Worm (Caenorhabditis elegans) whole organism, midembryonic: Measurements from ENCODE around the gene sir-2.3.

Source experiments
- T22C8.4 ChIP-seq: fragments of 200-800 bp; sonication (Bioruptor generic); IDR thresholded peaks from 2 replicates; pipeline ENCODE4 v1.3.6; 2022; ENCODE audit warnings: missing genetic modification characterization, missing compliant biosample characterization
- cog-1 ChIP-seq: sonication (generic microtip); optimal IDR thresholded peaks from 2 replicates; lab custom pipeline; 2016; ENCODE audit warnings: missing genetic modification characterization, missing compliant biosample characterization
- flt-1 ChIP-seq: fragments of 200-800 bp; sonication (Bioruptor generic); IDR thresholded peaks from 2 replicates; pipeline ENCODE4 v1.3.6; 2022; ENCODE audit warnings: missing genetic modification characterization, missing compliant biosample characterization
- klf-2 ChIP-seq: fragments of 200-800 bp; sonication (Bioruptor generic); conservative IDR thresholded peaks from 2 replicates; pipeline ENCODE4 v1.3.6; 2022; ENCODE audit warnings: missing genetic modification reagents, missing genetic modification characterization, missing compliant biosample characterization
- med-1 ChIP-seq: sonication (generic microtip); optimal IDR thresholded peaks from 2 replicates; lab custom pipeline; 2017; ENCODE audit warnings: missing genetic modification characterization, mild to moderate bottlenecking, missing compliant biosample characterization, antibody characterized with exemption, missing genetic modification reagents; ENCODE audit not compliant: insufficient read depth
- ref-1 ChIP-seq: fragments of 200-800 bp; sonication (Bioruptor generic); conservative IDR thresholded peaks from 2 replicates; pipeline ENCODE4 v1.3.6; 2022; ENCODE audit warnings: missing genetic modification reagents, missing genetic modification characterization, missing compliant biosample characterization
- tab-1 ChIP-seq: fragments of 200-800 bp; sonication (Bioruptor generic); IDR thresholded peaks from 2 replicates; pipeline ENCODE4 v1.3.6; 2022; ENCODE audit warnings: missing genetic modification characterization, missing compliant biosample characterization
- ztf-23 ChIP-seq: fragments of 200-800 bp; sonication (Bioruptor generic); IDR thresholded peaks from 2 replicates; pipeline ENCODE4 v1.3.6; 2022; ENCODE audit warnings: missing genetic modification reagents, missing genetic modification characterization, missing compliant biosample characterization
- ztf-29 ChIP-seq: fragments of 200-800 bp; sonication (Bioruptor generic); IDR thresholded peaks from 2 replicates; pipeline ENCODE4 v1.3.6; 2022; ENCODE audit warnings: missing genetic modification reagents, missing genetic modification characterization, missing compliant biosample characterization

Gene sir-2.3

DNA sequence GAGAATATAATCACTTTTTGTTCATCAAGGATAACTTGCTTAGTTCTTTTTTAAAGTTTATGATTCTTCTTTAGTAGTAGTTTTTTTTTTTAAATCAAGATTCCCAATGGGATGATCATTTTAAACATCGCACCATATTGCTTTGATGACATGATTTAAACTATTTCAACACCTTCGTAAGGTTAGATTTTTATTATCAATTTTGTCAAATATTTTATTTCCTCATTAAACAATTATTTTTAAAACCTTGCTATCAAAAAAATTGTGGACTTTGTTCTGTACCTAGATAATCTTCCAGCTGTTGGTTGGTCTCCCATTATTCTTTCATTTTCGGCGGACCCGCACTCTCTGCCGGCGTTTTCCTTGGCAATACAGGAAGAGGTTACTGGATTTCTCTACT is at the start of gene sir-2.3:
Gene sir-2.3 (plus strand): TSS at position 301 of the 400 bp plus-strand sequence.
- TF ChIP-seq ztf-23 (no peak), flt-1 (no peak), ref-1 (GFP tag; lab: Robert Waterston, UW) (no peak), tab-1 (no peak), med-1 (GFP tag; lab: Kevin White, UChicago) (no peak), cog-1 (no peak), T22C8.4 (no peak), ztf-29 (GFP tag; lab: Robert Waterston, UW) (no peak), klf-2 (GFP tag; lab: Robert Waterston, UW) (no peak)

ce11 chrX:13283462-13283861 is 48.0 kb upstream of the sir-2.3 start:
- TF ChIP-seq ztf-23 (no peak), T22C8.4 (no peak), flt-1 (peak; percentile 53; the same call in 1 of the 2 replicates), cog-1 (no peak), ztf-29 (GFP tag; lab: Robert Waterston, UW) (no peak), tab-1 (no peak), med-1 (GFP tag; lab: Kevin White, UChicago) (no peak), ref-1 (GFP tag; lab: Robert Waterston, UW) (no peak), klf-2 (GFP tag; lab: Robert Waterston, UW) (no peak)

ce11 chrX:13284091-13284490 is 47.4 kb upstream of the sir-2.3 start, which contains the start of gene cyp-14A4:
Gene cyp-14A4, minus strand, starts transcription at chrX:13284197.
- TF ChIP-seq tab-1, result no peak
- TF ChIP-seq med-1 (GFP tag; lab: Kevin White, UChicago), result no peak
- TF ChIP-seq ztf-23, result no peak
- no peak for TF ChIP-seq ztf-29 (GFP tag; lab: Robert Waterston, UW)
- no peak for TF ChIP-seq cog-1
- TF ChIP-seq flt-1, result no peak
- no peak for TF ChIP-seq ref-1 (GFP tag; lab: Robert Waterston, UW)
- TF ChIP-seq T22C8.4, result no peak
- TF ChIP-seq klf-2 (GFP tag; lab: Robert Waterston, UW), result no peak

ce11 chrX:13284618-13285017 is 46.9 kb upstream of the sir-2.3 start:
- TF ChIP-seq flt-1 (0 out of 2 replicates have a peak, but pooled peaks have one; percentile 45), med-1 (GFP tag; lab: Kevin White, UChicago) (no peak)

DNA sequence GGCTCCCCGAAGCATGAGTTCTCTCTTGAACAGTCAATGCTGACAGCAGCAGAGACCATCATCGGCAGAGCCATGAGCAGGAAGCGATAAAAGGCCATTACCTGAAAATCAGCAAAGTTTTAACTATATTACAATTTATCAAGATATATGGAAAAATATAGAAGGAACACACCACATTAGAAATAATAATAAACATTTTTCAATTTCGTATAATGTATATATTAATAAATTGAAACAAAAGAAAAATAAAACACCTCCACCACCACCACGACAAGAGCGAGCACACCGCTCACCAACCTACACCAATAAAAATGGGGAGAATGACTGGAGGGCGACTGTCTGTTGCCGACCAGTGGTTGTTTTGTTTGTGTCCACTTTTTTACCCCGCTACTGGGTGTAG is 45.0 kb upstream of the sir-2.3 start, which contains the start of gene R04D3.2:
Gene R04D3.2 (minus strand): TSS at position 101 of the 400 bp plus-strand sequence.
- TF ChIP-seq med-1 (GFP tag; lab: Kevin White, UChicago), result no peak
- TF ChIP-seq tab-1, result no peak
- no peak for TF ChIP-seq ztf-23
- TF ChIP-seq ref-1 (GFP tag; lab: Robert Waterston, UW), result no peak
- TF ChIP-seq ztf-29 (GFP tag; lab: Robert Waterston, UW), result no peak
- no peak for TF ChIP-seq klf-2 (GFP tag; lab: Robert Waterston, UW)
- no peak for TF ChIP-seq T22C8.4
- TF ChIP-seq cog-1, result no peak
- no peak for TF ChIP-seq flt-1

- TF ChIP-seq ref-1 (GFP tag; lab: Robert Waterston, UW) (no peak), klf-2 (GFP tag; lab: Robert Waterston, UW) (no peak), cog-1 (no peak), tab-1 (no peak), T22C8.4 (no peak), flt-1 (no peak), ztf-23 (no peak), ztf-29 (GFP tag; lab: Robert Waterston, UW) (no peak), med-1 (GFP tag; lab: Kevin White, UChicago) (no peak)
Observed at ce11 chrX:13288715-13289114, 42.8 kb upstream of the sir-2.3 start, which contains the start of gene R04D3.4. Gene R04D3.4, minus strand, starts transcription at chrX:13288815.

- TF ChIP-seq ztf-23 (no peak), med-1 (GFP tag; lab: Kevin White, UChicago) (no peak), klf-2 (GFP tag; lab: Robert Waterston, UW) (no peak), ref-1 (GFP tag; lab: Robert Waterston, UW) (no peak), T22C8.4 (no peak), flt-1 (no peak), ztf-29 (GFP tag; lab: Robert Waterston, UW) (no peak), cog-1 (no peak), tab-1 (no peak)
Observed at ce11 chrX:13290531-13290930, 41.0 kb upstream of the sir-2.3 start, which contains the start of gene R04D3.3. Gene R04D3.3, minus strand, starts transcription at chrX:13290631.

DNA sequence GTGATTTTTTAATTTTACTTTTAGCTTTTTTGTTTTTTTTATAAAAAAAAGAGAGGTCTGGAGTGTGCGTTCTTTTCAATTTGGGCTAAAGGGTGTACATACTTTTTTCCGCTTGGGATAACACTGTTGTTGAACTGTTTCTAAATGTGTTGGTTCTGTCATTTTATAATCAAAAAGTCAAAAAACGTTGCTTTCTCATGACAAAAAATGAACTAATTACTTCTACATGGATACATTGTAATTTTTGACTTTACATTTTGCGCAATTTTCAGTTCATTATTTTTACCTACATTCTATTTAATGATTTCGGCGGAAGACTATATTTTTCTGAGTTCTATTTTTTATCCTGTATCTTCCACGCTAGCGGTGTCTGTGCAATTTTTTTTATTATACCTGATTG is 40.0 kb upstream of the sir-2.3 start, which contains the start of gene srd-38:
Gene srd-38 (plus strand): TSS at position 301 of the 400 bp plus-strand sequence.
- TF ChIP-seq klf-2 (GFP tag; lab: Robert Waterston, UW), result no peak
- no peak for TF ChIP-seq ztf-29 (GFP tag; lab: Robert Waterston, UW)
- no peak for TF ChIP-seq T22C8.4
- TF ChIP-seq flt-1, result no peak
- no peak for TF ChIP-seq tab-1
- no peak for TF ChIP-seq ztf-23
- TF ChIP-seq ref-1 (GFP tag; lab: Robert Waterston, UW), result no peak
- no peak for TF ChIP-seq cog-1
- no peak for TF ChIP-seq med-1 (GFP tag; lab: Kevin White, UChicago)

ce11 chrX:13293023-13293422 is 38.5 kb upstream of the sir-2.3 start:
- TF ChIP-seq ztf-23 (no peak), cog-1 (no peak), tab-1 (no peak), med-1 (GFP tag; lab: Kevin White, UChicago) (no peak), flt-1 (no peak), T22C8.4 (no peak), ztf-29 (GFP tag; lab: Robert Waterston, UW) (no peak), ref-1 (GFP tag; lab: Robert Waterston, UW) (no peak), klf-2 (GFP tag; lab: Robert Waterston, UW) (no peak)

- TF ChIP-seq med-1 (GFP tag; lab: Kevin White, UChicago), result no peak
- TF ChIP-seq cog-1, result no peak
- no peak for TF ChIP-seq flt-1
- no peak for TF ChIP-seq ref-1 (GFP tag; lab: Robert Waterston, UW)
- no peak for TF ChIP-seq tab-1
- no peak for TF ChIP-seq klf-2 (GFP tag; lab: Robert Waterston, UW)
- TF ChIP-seq T22C8.4, result no peak
- no peak for TF ChIP-seq ztf-23
- TF ChIP-seq ztf-29 (GFP tag; lab: Robert Waterston, UW), result no peak
Observed at ce11 chrX:13294669-13295068, 36.8 kb upstream of the sir-2.3 start, which contains the start of gene srd-36. Gene srd-36, minus strand, starts transcription at chrX:13294769.
